Fruit fly (Drosophila melanogaster): ENCODE data around the gene CG42367.

The CG42367 gene

DNA sequence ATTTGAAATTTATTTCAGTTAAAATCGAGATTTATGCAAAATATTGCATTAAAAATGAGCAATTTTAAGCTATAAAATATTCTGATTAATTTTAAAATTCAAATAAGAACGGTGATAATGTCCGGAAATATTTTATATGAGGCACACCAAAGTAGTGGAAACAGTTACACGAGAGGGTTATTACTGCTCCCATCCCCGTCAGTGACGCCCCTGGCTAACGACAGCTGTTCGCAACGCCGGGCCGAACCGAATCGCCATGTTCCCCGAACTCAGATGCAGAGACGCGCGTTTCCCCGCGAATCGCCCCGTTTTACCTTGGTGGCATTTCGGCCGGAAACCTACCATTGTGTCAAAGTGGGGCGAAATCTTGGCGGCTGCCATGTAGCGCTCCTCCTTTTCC lies 18.6 kb upstream of the CG42367 start (continued):
- no peak for TF ChIP-seq CG8290 (GFP tag; optimal IDR thresholded peaks at IDR 0.05)
- TF ChIP-seq CG8290 (tag; optimal IDR thresholded peaks at IDR 0.05): peak in 1 of 2 experiments; percentile 14
- peak; percentile 58; the same call in 2 of the 3 replicates for TF ChIP-seq zfh1 (GFP tag; IDR thresholded peaks at IDR 0.05)
- TF ChIP-seq CrebB (tag; optimal IDR thresholded peaks at IDR 0.05): no peak
- TF ChIP-seq sqz (GFP tag; optimal IDR thresholded peaks at IDR 0.05): no peak
- TF ChIP-seq ham (GFP tag; IDR thresholded peaks at IDR 0.05): peak; percentile 17; the same call in 1 of the 2 replicates
- TF ChIP-seq CG3838 (GFP tag; optimal IDR thresholded peaks at IDR 0.05): no peak
- no peak for TF ChIP-seq CG4854 (GFP tag; optimal IDR thresholded peaks at IDR 0.05)
- no peak for TF ChIP-seq CG17829 (tag; optimal IDR thresholded peaks at IDR 0.05)
- TF ChIP-seq CG1603 (tag; optimal IDR thresholded peaks at IDR 0.05): peak; percentile 8
- TF ChIP-seq corto (GFP tag; optimal IDR thresholded peaks at IDR 0.05): no peak
- TF ChIP-seq nau (GFP tag; optimal IDR thresholded peaks at IDR 0.05): no peak
- no peak for TF ChIP-seq CG31365 (tag; optimal IDR thresholded peaks at IDR 0.05)
- peak; percentile 81 for TF ChIP-seq row (GFP tag; IDR thresholded peaks at IDR 0.05)
- TF ChIP-seq B-H2 (GFP tag; optimal IDR thresholded peaks at IDR 0.05): no peak
- no peak for TF ChIP-seq pita (GFP tag; optimal IDR thresholded peaks at IDR 0.05)
- no peak for TF ChIP-seq Asciz (GFP tag; optimal IDR thresholded peaks at IDR 0.05)
- no peak for TF ChIP-seq ERR (GFP tag; optimal IDR thresholded peaks at IDR 0.05)
- TF ChIP-seq CG9609 (GFP tag; optimal IDR thresholded peaks at IDR 0.05): no peak
- TF ChIP-seq CG8388 (GFP tag; optimal IDR thresholded peaks at IDR 0.05): peak; percentile 41
- no peak for TF ChIP-seq kah (GFP tag; optimal IDR thresholded peaks at IDR 0.05)
- TF ChIP-seq ase (GFP tag; IDR thresholded peaks at IDR 0.05): no peak
- no peak for TF ChIP-seq unc-4 (GFP tag; IDR thresholded peaks at IDR 0.05; ENCODE audit: partially characterized antibody)
- peak; percentile 19 for TF ChIP-seq dmrt99B (tag; optimal IDR thresholded peaks at IDR 0.05)
- TF ChIP-seq CG18011 (GFP tag; optimal IDR thresholded peaks at IDR 0.05): no peak
- TF ChIP-seq CG10147 (GFP tag; optimal IDR thresholded peaks at IDR 0.05): no peak
- no peak for TF ChIP-seq maf-S (GFP tag; optimal IDR thresholded peaks at IDR 0.05)
- peak; percentile 38 for TF ChIP-seq lab (GFP tag; optimal IDR thresholded peaks at IDR 0.05)
- TF ChIP-seq jumu (GFP tag; optimal IDR thresholded peaks at IDR 0.05): peak; percentile 19
- TF ChIP-seq CG3407 (GFP tag; optimal IDR thresholded peaks at IDR 0.05): no peak
- no peak for TF ChIP-seq z (GFP tag; IDR thresholded peaks at IDR 0.05)
- TF ChIP-seq CG12071 (GFP tag; optimal IDR thresholded peaks at IDR 0.05): no peak
- TF ChIP-seq lilli (GFP tag; optimal IDR thresholded peaks at IDR 0.05): peak; percentile 57
- TF ChIP-seq zen (tag; optimal IDR thresholded peaks at IDR 0.05): no peak
- TF ChIP-seq CG8478 (optimal IDR thresholded peaks at IDR 0.05): no peak
- no peak for TF ChIP-seq Hr51 (GFP tag; optimal IDR thresholded peaks at IDR 0.05)
- TF ChIP-seq D19B (GFP tag; optimal IDR thresholded peaks at IDR 0.05): no peak
- no peak for TF ChIP-seq aop (GFP tag; IDR thresholded peaks at IDR 0.05)
- no peak for TF ChIP-seq NC2β (GFP tag; optimal IDR thresholded peaks at IDR 0.05)
- TF ChIP-seq ac (GFP tag; optimal IDR thresholded peaks at IDR 0.05): no peak
- no peak for TF ChIP-seq ftz-f1 (GFP tag; optimal IDR thresholded peaks at IDR 0.05)
- TF ChIP-seq CG10543 (GFP tag; optimal IDR thresholded peaks at IDR 0.05): no peak
- TF ChIP-seq CG15269 (tag; optimal IDR thresholded peaks at IDR 0.05): no peak
- TF ChIP-seq CG34376 (GFP tag; optimal IDR thresholded peaks at IDR 0.05): no peak
- TF ChIP-seq esg (GFP tag; conservative IDR thresholded peaks at IDR 0.05): no peak
- TF ChIP-seq Vsx1 (GFP tag; optimal IDR thresholded peaks at IDR 0.05): no peak
- TF ChIP-seq CG4404 (GFP tag; IDR thresholded peaks at IDR 0.05): no peak
- no peak for TF ChIP-seq Spps (tag; optimal IDR thresholded peaks at IDR 0.05)
- no peak for TF ChIP-seq inv (GFP tag; IDR thresholded peaks at IDR 0.05; ENCODE audit: partially characterized antibody)
- no peak for TF ChIP-seq CG11398 (GFP tag; optimal IDR thresholded peaks at IDR 0.05)
- no peak for TF ChIP-seq Abd-B (GFP tag; optimal IDR thresholded peaks at IDR 0.05)
- no peak for TF ChIP-seq CG10654 (GFP tag; optimal IDR thresholded peaks at IDR 0.05)

All from whole organism, embryonic.